Fruit fly (Drosophila melanogaster): ENCODE measurements around the gene grass.

The grass gene

DNA sequence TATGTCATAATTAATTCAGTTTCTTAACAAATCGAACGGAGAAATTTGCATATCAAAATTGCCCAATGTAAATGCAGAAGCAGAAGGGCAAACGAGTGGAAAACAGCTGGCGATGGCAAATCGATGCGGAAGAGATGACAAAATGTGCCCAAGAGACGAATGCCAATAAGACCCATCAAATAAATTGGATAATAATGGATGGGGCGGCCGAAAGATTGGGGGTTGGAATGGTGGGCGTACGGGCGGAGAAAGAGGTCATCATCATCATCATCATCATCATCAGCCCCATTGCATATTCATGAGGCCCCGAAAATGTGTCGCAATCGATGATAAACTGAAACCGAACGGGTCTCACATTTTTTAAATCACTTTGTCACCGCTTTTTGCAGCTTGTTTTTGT is 23.8 kb upstream of the grass start:
- TF ChIP-seq psq (optimal IDR thresholded peaks at IDR 0.05): no peak
- TF ChIP-seq ttk (optimal IDR thresholded peaks at IDR 0.05): no peak
- TF ChIP-seq Myc (optimal IDR thresholded peaks at IDR 0.05): no peak
- no peak for TF ChIP-seq insv (optimal IDR thresholded peaks at IDR 0.05)
- no peak for TF ChIP-seq Sin3A (optimal IDR thresholded peaks at IDR 0.05)
- TF ChIP-seq h (optimal IDR thresholded peaks at IDR 0.05): no peak

DNA sequence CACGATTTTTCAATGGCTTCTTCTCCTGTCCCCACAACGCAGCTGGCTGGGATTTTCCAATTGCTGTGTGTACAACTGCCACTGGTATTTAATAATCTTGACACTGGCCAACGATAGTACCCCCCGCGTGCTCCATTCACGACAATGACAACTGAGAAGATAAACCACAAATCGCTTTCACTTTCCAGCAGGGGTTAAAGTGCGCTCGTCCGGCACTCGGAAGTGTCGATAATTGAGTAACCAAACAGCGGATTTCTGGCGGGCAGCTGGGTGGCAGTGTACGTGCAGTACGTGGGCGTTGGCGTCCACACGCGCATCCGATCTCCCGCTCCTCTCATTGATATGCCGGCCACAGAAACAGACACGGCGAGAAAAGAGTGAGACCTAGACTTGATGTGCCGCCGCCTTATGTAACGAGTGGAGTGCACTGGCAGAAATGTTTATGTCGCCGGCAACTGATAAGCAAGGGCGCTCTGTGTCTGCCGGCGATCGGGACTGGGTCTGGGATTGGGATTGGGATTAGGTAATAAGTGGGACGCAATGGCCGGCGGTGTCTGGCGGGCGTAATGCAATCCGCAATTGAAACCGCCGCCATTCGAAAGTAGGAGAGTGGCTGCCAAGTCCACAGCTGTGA is 22.9 kb upstream of the grass start:
- TF ChIP-seq psq (optimal IDR thresholded peaks at IDR 0.05) (no peak), insv (optimal IDR thresholded peaks at IDR 0.05) (no peak), Myc (optimal IDR thresholded peaks at IDR 0.05) (no peak), ttk (optimal IDR thresholded peaks at IDR 0.05) (no peak), Sin3A (optimal IDR thresholded peaks at IDR 0.05) (no peak), h (optimal IDR thresholded peaks at IDR 0.05) (no peak)

DNA sequence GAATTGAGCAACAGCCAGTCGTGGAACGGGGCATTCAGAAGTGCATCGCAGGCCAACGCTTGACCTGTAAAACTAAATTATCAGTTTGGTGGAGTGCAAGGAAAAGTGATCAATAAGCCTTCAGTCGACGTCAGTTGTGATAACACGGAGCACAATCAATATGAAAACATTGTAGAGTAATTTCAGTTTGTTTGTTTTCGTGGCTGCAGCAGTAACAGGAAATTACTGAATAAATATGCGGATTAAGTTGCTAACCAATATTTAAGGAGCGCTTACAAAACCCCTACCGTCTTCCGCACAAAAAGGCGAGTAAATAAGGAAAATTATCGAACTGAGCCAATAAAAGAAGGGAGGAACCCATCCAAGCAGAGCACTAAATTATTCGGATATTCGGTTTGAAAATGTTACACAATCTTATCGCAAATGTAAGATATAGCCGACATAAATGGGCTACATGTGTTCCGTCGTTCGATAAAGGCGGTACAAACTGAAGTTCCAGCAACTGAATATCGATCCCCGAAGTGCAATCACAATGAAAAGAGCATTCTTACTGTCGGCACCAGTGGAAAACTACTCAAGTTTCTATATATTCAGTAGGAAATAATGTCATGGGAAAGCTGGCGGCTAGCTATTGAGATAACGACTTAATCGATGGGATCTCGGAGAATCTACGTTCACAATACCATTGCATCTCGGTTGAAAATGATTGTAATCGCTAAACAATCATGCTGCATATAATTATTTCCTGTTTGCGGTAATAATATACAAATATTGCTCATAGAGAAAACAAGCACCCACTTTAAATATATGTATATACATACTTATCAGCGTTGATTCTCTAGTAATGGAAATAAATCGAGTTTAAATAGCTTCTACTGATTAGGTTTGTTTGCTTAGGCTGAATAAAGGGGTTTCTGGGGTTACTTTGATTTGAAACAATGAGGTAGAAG is 21.8 kb upstream of the grass start:
- TF ChIP-seq psq (optimal IDR thresholded peaks at IDR 0.05) (no peak), insv (optimal IDR thresholded peaks at IDR 0.05) (no peak), ttk (optimal IDR thresholded peaks at IDR 0.05) (no peak), Sin3A (optimal IDR thresholded peaks at IDR 0.05) (no peak), h (optimal IDR thresholded peaks at IDR 0.05) (no peak), Myc (optimal IDR thresholded peaks at IDR 0.05) (no peak)

dm6 chr3R:27137914-27138323 is 19.8 kb upstream of the grass start:
- TF ChIP-seq psq (optimal IDR thresholded peaks at IDR 0.05) (no peak), insv (optimal IDR thresholded peaks at IDR 0.05) (no peak), h (optimal IDR thresholded peaks at IDR 0.05) (no peak), ttk (optimal IDR thresholded peaks at IDR 0.05) (no peak), Myc (optimal IDR thresholded peaks at IDR 0.05) (no peak), Sin3A (optimal IDR thresholded peaks at IDR 0.05) (no peak)

DNA sequence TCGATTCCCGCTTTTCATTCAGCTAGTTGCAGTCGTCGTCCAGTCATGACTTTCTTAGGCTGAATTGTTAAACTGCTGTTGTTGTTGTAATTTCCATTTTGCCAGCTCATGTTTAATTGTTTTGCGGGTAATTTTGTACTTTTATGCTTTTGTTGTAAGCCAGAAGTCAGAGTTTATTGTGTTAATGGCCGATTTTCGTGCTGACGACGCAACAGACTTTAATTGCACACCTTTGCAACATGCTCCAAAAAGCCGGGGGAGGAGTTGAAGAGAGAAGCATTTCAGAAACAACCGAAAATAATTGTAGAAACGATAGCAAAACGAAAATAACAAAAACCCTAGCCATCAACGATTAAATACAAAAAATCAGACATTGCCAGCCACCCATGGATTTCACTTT is 19.0 kb upstream of the grass start:
- TF ChIP-seq Myc (optimal IDR thresholded peaks at IDR 0.05) (no peak), psq (optimal IDR thresholded peaks at IDR 0.05) (no peak), ttk (optimal IDR thresholded peaks at IDR 0.05) (no peak), Sin3A (optimal IDR thresholded peaks at IDR 0.05) (no peak), insv (optimal IDR thresholded peaks at IDR 0.05) (no peak), h (optimal IDR thresholded peaks at IDR 0.05) (no peak)

DNA sequence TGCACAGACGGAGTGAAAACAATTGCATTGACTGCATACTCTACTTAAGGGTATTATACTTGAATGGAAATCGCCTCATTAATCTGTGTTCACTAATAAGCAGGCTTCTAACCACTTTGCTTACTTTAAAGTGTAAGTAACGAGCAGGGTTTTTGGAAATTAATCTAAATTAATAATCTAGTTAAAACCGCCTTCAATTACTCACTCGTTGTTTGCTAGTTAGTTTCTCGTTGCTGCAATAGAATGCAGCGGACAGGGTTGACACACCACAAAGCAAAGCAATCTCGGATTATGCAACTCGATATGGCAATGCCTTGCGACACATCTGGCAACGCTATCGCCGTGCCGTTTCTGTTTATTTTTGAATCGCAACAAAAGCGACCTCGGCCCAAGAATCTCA is 17.8 kb upstream of the grass start:
- no peak for TF ChIP-seq psq (optimal IDR thresholded peaks at IDR 0.05)
- no peak for TF ChIP-seq h (optimal IDR thresholded peaks at IDR 0.05)
- TF ChIP-seq insv (optimal IDR thresholded peaks at IDR 0.05): no peak
- TF ChIP-seq ttk (optimal IDR thresholded peaks at IDR 0.05): no peak
- TF ChIP-seq Sin3A (optimal IDR thresholded peaks at IDR 0.05): no peak
- no peak for TF ChIP-seq Myc (optimal IDR thresholded peaks at IDR 0.05)

dm6 chr3R:27148812-27149769 is 8.7 kb upstream of the grass start:
- TF ChIP-seq insv (optimal IDR thresholded peaks at IDR 0.05) (no peak), Sin3A (optimal IDR thresholded peaks at IDR 0.05) (no peak), Myc (optimal IDR thresholded peaks at IDR 0.05) (no peak), h (optimal IDR thresholded peaks at IDR 0.05) (no peak), psq (optimal IDR thresholded peaks at IDR 0.05) (no peak), ttk (optimal IDR thresholded peaks at IDR 0.05) (no peak)

DNA sequence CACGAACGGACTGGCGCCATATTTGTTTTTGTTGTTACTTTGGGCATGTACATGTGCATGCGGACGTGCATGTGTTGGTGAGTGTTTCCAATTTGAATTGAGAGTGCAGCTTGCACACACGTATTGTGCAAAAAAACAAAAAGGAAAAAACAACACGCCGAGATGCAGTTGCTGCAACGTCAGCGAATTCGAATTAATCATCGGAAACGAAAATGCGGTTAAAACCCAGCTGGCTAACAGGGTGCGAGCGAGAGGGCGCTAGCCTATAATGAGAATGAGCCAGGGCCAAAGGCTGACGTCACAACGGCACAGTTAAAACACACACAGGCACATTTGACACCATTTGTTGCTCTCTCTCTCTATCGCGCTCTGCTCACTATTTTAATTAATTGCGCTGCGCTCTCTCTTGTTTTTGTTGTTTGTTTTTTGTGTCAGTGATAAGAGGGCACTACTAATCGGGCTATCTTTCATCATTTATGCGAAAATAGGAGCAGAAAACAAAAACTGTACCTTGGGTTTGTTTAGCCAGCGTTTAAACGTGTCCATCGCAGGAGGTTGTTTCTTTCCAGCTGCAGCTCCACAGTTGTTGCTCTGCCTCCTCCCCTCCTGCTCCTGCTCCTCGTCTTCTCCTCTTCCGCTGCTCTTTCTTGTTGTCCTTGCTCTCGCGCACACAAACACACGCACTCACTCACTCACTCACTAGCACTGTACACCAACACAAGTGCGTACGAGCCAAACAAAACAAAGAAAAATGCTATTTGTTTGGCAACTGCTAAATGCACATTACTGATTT is 7.7 kb upstream of the grass start:
- TF ChIP-seq insv (optimal IDR thresholded peaks at IDR 0.05) (no peak), Sin3A (optimal IDR thresholded peaks at IDR 0.05) (no peak), psq (optimal IDR thresholded peaks at IDR 0.05) (no peak), Myc (optimal IDR thresholded peaks at IDR 0.05) (no peak), ttk (optimal IDR thresholded peaks at IDR 0.05) (no peak), h (optimal IDR thresholded peaks at IDR 0.05) (no peak)

- TF ChIP-seq insv (optimal IDR thresholded peaks at IDR 0.05) (no peak), Myc (optimal IDR thresholded peaks at IDR 0.05) (no peak), h (optimal IDR thresholded peaks at IDR 0.05) (no peak), ttk (optimal IDR thresholded peaks at IDR 0.05) (no peak), psq (optimal IDR thresholded peaks at IDR 0.05) (no peak)
Measured at dm6 chr3R:27150685-27151515, 6.8 kb upstream of the grass start, which contains the start of gene CG6051. CG6051 (minus strand) TSS chr3R:27151069.

- TF ChIP-seq ttk (optimal IDR thresholded peaks at IDR 0.05) (no peak), insv (optimal IDR thresholded peaks at IDR 0.05) (no peak), Sin3A (optimal IDR thresholded peaks at IDR 0.05) (no peak), Myc (optimal IDR thresholded peaks at IDR 0.05) (no peak), psq (optimal IDR thresholded peaks at IDR 0.05) (no peak), h (optimal IDR thresholded peaks at IDR 0.05) (no peak)
Measured at dm6 chr3R:27151516-27151823, 6.3 kb upstream of the grass start, which contains the start of gene Men-b. Men-b (plus strand) TSS chr3R:27151662.
